Fruit fly (Drosophila melanogaster): ENCODE results near the gene Cnx99A.

The Cnx99A gene

DNA sequence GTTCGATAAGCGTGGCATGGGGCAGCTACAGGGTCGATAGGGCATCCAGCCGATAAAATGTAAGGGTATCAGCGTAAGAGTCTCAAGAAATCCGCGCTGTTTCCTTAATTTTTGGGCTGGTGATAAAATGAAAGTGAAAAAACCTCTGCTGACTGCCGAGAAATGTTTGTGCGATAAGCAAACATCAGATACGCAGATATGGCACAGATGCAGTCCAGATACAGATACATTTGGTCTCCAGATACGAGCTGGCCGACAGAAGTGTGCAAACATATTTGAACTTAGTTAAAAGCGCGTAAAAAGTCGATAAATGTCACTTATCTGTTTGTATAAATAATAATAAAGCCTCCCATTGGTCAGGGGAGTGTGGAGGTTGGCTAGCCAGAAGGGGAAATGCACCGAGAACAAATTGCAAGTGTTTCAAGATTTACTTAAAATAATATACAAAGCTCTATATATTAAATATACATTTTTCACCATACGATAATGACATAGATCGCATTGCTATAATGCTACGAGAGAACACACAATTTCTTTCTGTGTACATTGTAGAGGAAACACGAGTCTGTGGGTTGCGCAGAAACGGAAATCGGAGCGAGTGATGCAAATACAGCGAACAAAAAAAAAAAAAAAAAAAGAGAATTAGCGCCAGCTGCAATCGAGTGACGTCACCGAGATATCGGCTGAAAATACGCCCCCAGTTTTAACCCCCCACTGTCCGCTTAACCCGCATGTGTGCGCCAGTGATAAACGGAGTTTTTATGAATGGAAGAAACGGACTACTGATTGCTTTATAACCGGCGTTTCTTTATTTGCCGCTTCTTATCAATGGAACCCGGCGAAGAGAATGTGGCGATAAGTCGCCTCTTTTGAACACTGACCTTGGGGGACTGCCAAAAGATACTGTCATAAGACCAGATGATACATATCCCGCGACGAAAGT, 28.6 kb downstream of the Cnx99A start (continued):
- TF ChIP-seq CG7786 (GFP tag; optimal IDR thresholded peaks at IDR 0.05) (no peak), Sin3A (optimal IDR thresholded peaks at IDR 0.05) (no peak), CG10366 (GFP tag; IDR thresholded peaks at IDR 0.05) (no peak), ci (GFP tag; IDR thresholded peaks at IDR 0.05) (no peak), tx (GFP tag; optimal IDR thresholded peaks at IDR 0.05) (no peak), Lim3 (GFP tag; IDR thresholded peaks at IDR 0.05) (no peak), salm (tag; optimal IDR thresholded peaks at IDR 0.05) (no peak), Ptx1 (GFP tag; IDR thresholded peaks at IDR 0.05) (peak; percentile 42; the same call in 1 of the 2 replicates), tll (GFP tag; optimal IDR thresholded peaks at IDR 0.05) (no peak), nom (GFP tag; optimal IDR thresholded peaks at IDR 0.05) (peak; percentile 37), tup (GFP tag; optimal IDR thresholded peaks at IDR 0.05) (no peak), Blimp-1 (GFP tag; optimal IDR thresholded peaks at IDR 0.05) (peak; percentile 17), CG2202 (tag; optimal IDR thresholded peaks at IDR 0.05) (no peak), ro (GFP tag; IDR thresholded peaks at IDR 0.05) (no peak), schlank (tag; optimal IDR thresholded peaks at IDR 0.05) (no peak), CG6791 (GFP tag; IDR thresholded peaks at IDR 0.05; ENCODE audit: partially characterized antibody) (no peak), CG18011 (GFP tag; optimal IDR thresholded peaks at IDR 0.05) (no peak), gem (tag; optimal IDR thresholded peaks at IDR 0.05) (peak; percentile 36), aop (GFP tag; IDR thresholded peaks at IDR 0.05) (no peak), CG15479 (GFP tag; optimal IDR thresholded peaks at IDR 0.05) (peak; percentile 60), en (GFP tag; optimal IDR thresholded peaks at IDR 0.05) (no peak), hkb (optimal IDR thresholded peaks at IDR 0.05) (no peak), hkb (GFP tag; IDR thresholded peaks at IDR 0.05) (no peak; the same call in 1 of the 2 replicates), CG4404 (GFP tag; IDR thresholded peaks at IDR 0.05) (peak; percentile 50; the same call in 1 of the 2 replicates), run (tag; optimal IDR thresholded peaks at IDR 0.05) (no peak), CG10959 (GFP tag; IDR thresholded peaks at IDR 0.05) (peak; percentile 53; the same call in 1 of the 2 replicates), jigr1 (GFP tag; IDR thresholded peaks at IDR 0.05) (no peak), CG10979 (tag; optimal IDR thresholded peaks at IDR 0.05) (peak; percentile 55), Awh (GFP tag; IDR thresholded peaks at IDR 0.05) (no peak), H15 (GFP tag; IDR thresholded peaks at IDR 0.05) (no peak), nerfin-2 (GFP tag; IDR thresholded peaks at IDR 0.05; ENCODE audit: partially characterized antibody) (no peak), gce (GFP tag; IDR thresholded peaks at IDR 0.05) (no peak), CG9932 (GFP tag; IDR thresholded peaks at IDR 0.05) (no peak), Lhr (GFP tag; optimal IDR thresholded peaks at IDR 0.05) (no peak), ranshi (GFP tag; IDR thresholded peaks at IDR 0.05) (no peak; the same call in 1 of the 2 replicates), E2f2 (GFP tag; IDR thresholded peaks at IDR 0.05) (no peak), CG15601 (tag; optimal IDR thresholded peaks at IDR 0.05) (no peak), chm (GFP tag; IDR thresholded peaks at IDR 0.05) (no peak), CG7963 (GFP tag; IDR thresholded peaks at IDR 0.05; ENCODE audit: partially characterized antibody) (no peak), HLHmδ (GFP tag; optimal IDR thresholded peaks at IDR 0.05) (no peak), CG11723 (GFP tag; optimal IDR thresholded peaks at IDR 0.05) (no peak), CG7928 (GFP tag; optimal IDR thresholded peaks at IDR 0.05) (no peak), ewg (GFP tag; optimal IDR thresholded peaks at IDR 0.05) (no peak), Hmr (GFP tag; optimal IDR thresholded peaks at IDR 0.05) (no peak), CG10267 (tag; optimal IDR thresholded peaks at IDR 0.05) (peak; percentile 9), Oli (tag; optimal IDR thresholded peaks at IDR 0.05) (no peak), CG17186 (GFP tag; optimal IDR thresholded peaks at IDR 0.05) (no peak), Jarid2 (GFP tag; optimal IDR thresholded peaks at IDR 0.05) (no peak), CG17802 (tag; optimal IDR thresholded peaks at IDR 0.05) (no peak)
